Worm (Caenorhabditis elegans) whole organism, L4/young adult: Measurements from ENCODE around the gene M110.9.

ENCODE experiments used
- W03F9.2 ChIP-seq: fragments of 150-350 bp; optimal IDR thresholded peaks from 2 replicates; lab custom pipeline; 2014; ENCODE audit warnings: missing biosample characterization, missing genetic modification characterization
- him-1 ChIP-seq: sonication (generic microtip); optimal IDR thresholded peaks from 2 replicates; lab custom pipeline; 2016; ENCODE audit warnings: missing genotype, missing genetic modification reagents, missing genetic modification characterization, missing compliant biosample characterization

DNA sequence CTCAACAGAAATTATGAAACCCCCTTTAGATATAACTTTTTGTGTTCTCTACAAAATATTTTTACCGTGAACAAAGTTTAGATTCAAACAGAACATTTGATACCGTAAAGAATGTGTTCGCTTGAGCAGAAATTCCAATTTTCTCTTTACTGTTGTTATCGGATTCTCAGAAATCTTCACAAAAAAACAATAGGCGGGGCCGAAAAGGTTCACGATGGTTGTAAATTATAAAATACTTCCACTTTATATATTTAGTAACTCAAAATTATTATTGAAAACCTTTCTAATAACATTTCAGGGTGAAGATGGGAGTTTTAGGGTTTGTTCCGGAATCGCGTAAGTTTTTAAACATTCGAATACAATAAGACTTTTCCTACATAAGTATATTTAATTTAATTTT, 7.1 kb downstream of the M110.9 start, which contains the start of gene nlp-5:
- TF ChIP-seq him-1, result no peak
- TF ChIP-seq W03F9.2 (tag; lab: Kevin White, UChicago), result no peak
